Fruit fly (Drosophila melanogaster): ENCODE measurements around the gene CG14408.

DNA sequence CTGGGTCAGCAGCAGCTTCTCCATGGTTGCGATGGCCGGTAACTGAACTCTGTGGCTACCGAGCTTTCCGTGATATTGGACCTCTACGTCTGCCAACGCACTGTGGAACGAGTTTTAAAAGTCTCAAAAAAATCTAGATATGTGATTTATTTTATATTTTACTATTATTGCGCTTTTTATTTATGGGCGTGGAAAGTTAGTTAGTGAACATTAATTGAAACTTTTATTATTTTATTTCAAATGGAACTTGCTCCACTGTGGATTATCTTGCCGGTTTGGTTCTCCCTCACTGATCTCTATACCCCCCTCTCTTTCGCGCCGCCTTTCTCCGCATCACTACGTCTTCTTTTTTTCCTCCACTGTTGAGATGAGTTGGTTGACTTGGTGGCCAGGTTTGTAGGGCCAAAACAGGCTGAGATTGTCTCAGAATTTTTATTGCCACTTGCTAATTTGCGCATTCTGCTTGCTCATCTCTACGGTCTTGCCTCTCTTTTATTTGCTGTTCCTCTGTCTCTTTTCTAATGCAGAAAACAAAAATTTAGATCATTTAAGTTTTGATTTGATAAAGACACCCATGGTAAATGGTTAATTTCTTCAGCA lies 17.0 kb upstream of the CG14408 start, which contains the start of gene CG9522:
- TF ChIP-seq fd59A (GFP tag; optimal IDR thresholded peaks at IDR 0.05) (peak; percentile 76), vri (GFP tag; optimal IDR thresholded peaks at IDR 0.05) (peak; percentile 58), Ets21C (GFP tag; optimal IDR thresholded peaks at IDR 0.05) (peak; percentile 53), Blimp-1 (GFP tag; optimal IDR thresholded peaks at IDR 0.05) (peak; percentile 21), CG3032 (tag; optimal IDR thresholded peaks at IDR 0.05) (peak; percentile 75), acj6 (GFP tag; optimal IDR thresholded peaks at IDR 0.05) (peak; percentile 89), Sox14 (GFP tag; optimal IDR thresholded peaks at IDR 0.05) (peak; percentile 86), CG6854 (GFP tag; optimal IDR thresholded peaks at IDR 0.05) (peak; percentile 68), CG10669 (GFP tag; optimal IDR thresholded peaks at IDR 0.05) (peak; percentile 78), Hr39 (GFP tag; optimal IDR thresholded peaks at IDR 0.05) (peak; percentile 65)
